Worm (Caenorhabditis elegans) whole organism, L1 larva: ENCODE data around the gene F56D6.21.

Experiments
- dpl-1 ChIP-seq, 3 experiments: fragments of 150-350 bp in 2 of 3; sonication (generic microtip) in 1 of 3; optimal IDR thresholded peaks; 2 replicates each; lab custom pipeline; 2014 to 2017; ENCODE audit warnings: missing biosample characterization in 3 of 3, missing genetic modification characterization in 3 of 3, missing genetic modification reagents in 3 of 3
- mep-1 ChIP-seq: fragments of 150-350 bp; optimal IDR thresholded peaks from 2 replicates; lab custom pipeline; 2014; ENCODE audit warnings: missing biosample characterization, missing genetic modification characterization
- nhr-11 ChIP-seq: fragments of 150-350 bp; optimal IDR thresholded peaks from 2 replicates; lab custom pipeline; 2014; ENCODE audit warnings: missing biosample characterization, missing genetic modification characterization
- nhr-28 ChIP-seq: fragments of 150-350 bp; optimal IDR thresholded peaks from 2 replicates; lab custom pipeline; 2014; ENCODE audit warnings: missing biosample characterization, missing genetic modification characterization

ce11 chrIV:3906393-3906792 lies 1.7 kb downstream of the F56D6.21 start, which contains the start of gene F56D6.11:
- TF ChIP-seq dpl-1 (GFP tag; optimal IDR thresholded peaks at IDR 0.05; lab: Kevin White, UChicago) (no peak), nhr-11 (no peak), mep-1 (tag; lab: Kevin White, UChicago) (no peak), nhr-28 (no peak)
